Fruit fly (Drosophila melanogaster) whole organism, embryonic: ENCODE data around the gene CG42828.
A peak's percentile ranks its signal among the peaks of the same experiment; 100 is the strongest.

Experiments
- Asciz ChIP-seq: fragments of 200-800 bp; sonication (Bioruptor generic); optimal IDR thresholded peaks from 2 replicates; lab custom pipeline; 2017; ENCODE audit warnings: missing biosample characterization, mild to moderate bottlenecking, missing genetic modification characterization, missing genetic modification reagents
- BEAF-32 ChIP-seq: fragments of 200-800 bp; sonication (Bioruptor generic); optimal IDR thresholded peaks from 3 replicates; lab custom pipeline; 2017; ENCODE audit warnings: missing biosample characterization, missing genetic modification characterization, mild to moderate bottlenecking, moderate library complexity, missing genetic modification reagents
- Bteb2 ChIP-seq: fragments of 200-800 bp; sonication (Bioruptor generic); optimal IDR thresholded peaks from 2 replicates; lab custom pipeline; 2016; ENCODE audit warnings: missing biosample characterization, missing genetic modification characterization
- CG10366 ChIP-seq: fragments of 200-800 bp; sonication (Bioruptor generic); IDR thresholded peaks from 2 replicates; pipeline ENCODE4 v1.3.6; 2022; ENCODE audit warnings: missing biosample characterization, missing genetic modification characterization
- CG10979 ChIP-seq: fragments of 200-800 bp; sonication (Bioruptor generic); optimal IDR thresholded peaks from 2 replicates; lab custom pipeline; 2018; ENCODE audit warnings: missing biosample characterization, mild to moderate bottlenecking, missing genetic modification characterization, moderate library complexity
- CG11723 ChIP-seq: fragments of 200-800 bp; sonication (Bioruptor generic); optimal IDR thresholded peaks from 2 replicates; lab custom pipeline; 2017; ENCODE audit warnings: missing biosample characterization, mild to moderate bottlenecking, missing genetic modification characterization
- CG13424 ChIP-seq: fragments of 200-800 bp; sonication (Bioruptor generic); optimal IDR thresholded peaks from 2 replicates; lab custom pipeline; 2019; ENCODE audit warnings: missing biosample characterization, mild to moderate bottlenecking, missing genetic modification characterization, moderate library complexity
- CG15269 ChIP-seq: fragments of 200-800 bp; sonication (Bioruptor generic); optimal IDR thresholded peaks from 2 replicates; lab custom pipeline; 2018; ENCODE audit warnings: missing biosample characterization, mild to moderate bottlenecking, missing genetic modification characterization, moderate library complexity
- CG15696 ChIP-seq: fragments of 200-800 bp; sonication (Bioruptor generic); optimal IDR thresholded peaks from 2 replicates; lab custom pipeline; 2019; ENCODE audit warnings: missing biosample characterization, mild to moderate bottlenecking, missing genetic modification characterization, moderate library complexity
- CG17328 ChIP-seq: fragments of 200-800 bp; sonication (Bioruptor generic); IDR thresholded peaks from 2 replicates; pipeline ENCODE4 v1.3.6; 2022; ENCODE audit warnings: missing biosample characterization, missing genetic modification characterization
- CG17361 ChIP-seq: fragments of 200-800 bp; sonication (Bioruptor generic); IDR thresholded peaks from 3 replicates; pipeline ENCODE4 v1.3.6; 2022; ENCODE audit warnings: missing biosample characterization, missing genetic modification characterization
- CG17385 ChIP-seq: fragments of 200-800 bp; sonication (Bioruptor generic); optimal IDR thresholded peaks from 3 replicates; lab custom pipeline; 2018; ENCODE audit warnings: missing biosample characterization, mild to moderate bottlenecking, missing genetic modification characterization
- CG2889 ChIP-seq: fragments of 200-800 bp; sonication (Bioruptor generic); IDR thresholded peaks from 3 replicates; pipeline ENCODE4 v1.3.6; 2022; ENCODE audit warnings: missing biosample characterization, missing genetic modification characterization
- CG30431 ChIP-seq: fragments of 200-800 bp; sonication (Bioruptor generic); optimal IDR thresholded peaks from 2 replicates; lab custom pipeline; 2017; ENCODE audit warnings: missing biosample characterization, missing genetic modification characterization
- CG3995 ChIP-seq: fragments of 200-800 bp; sonication (Bioruptor generic); optimal IDR thresholded peaks from 3 replicates; lab custom pipeline; 2016; ENCODE audit warnings: missing biosample characterization, missing genetic modification characterization
- CG4282 ChIP-seq: fragments of 200-800 bp; sonication (Bioruptor generic); optimal IDR thresholded peaks from 2 replicates; lab custom pipeline; 2016; ENCODE audit warnings: missing biosample characterization, missing genetic modification characterization
- CG4730 ChIP-seq: fragments of 200-800 bp; sonication (Bioruptor generic); IDR thresholded peaks from 2 replicates; pipeline ENCODE4 v1.3.6; 2022; ENCODE audit warnings: missing biosample characterization, missing genetic modification characterization
- CG8388 ChIP-seq: fragments of 200-800 bp; sonication (Bioruptor generic); optimal IDR thresholded peaks from 2 replicates; lab custom pipeline; 2019; ENCODE audit warnings: missing biosample characterization, mild to moderate bottlenecking, missing genetic modification characterization, moderate library complexity
- CG8765 ChIP-seq: fragments of 200-800 bp; sonication (Bioruptor generic); IDR thresholded peaks from 2 replicates; pipeline ENCODE4 v1.3.6; 2022; ENCODE audit warnings: missing biosample characterization, missing genetic modification characterization
- CTCF ChIP-seq: fragments of 200-800 bp; sonication (Bioruptor generic); optimal IDR thresholded peaks from 2 replicates; lab custom pipeline; 2017; ENCODE audit warnings: missing biosample characterization, mild to moderate bottlenecking, missing genetic modification characterization, moderate library complexity
- CoRest ChIP-seq: fragments of 200-800 bp; sonication (Bioruptor generic); optimal IDR thresholded peaks from 3 replicates; lab custom pipeline; 2018; ENCODE audit warnings: missing biosample characterization, mild to moderate bottlenecking, missing genetic modification characterization, moderate library complexity
- Dbx ChIP-seq: fragments of 200-800 bp; sonication (Bioruptor generic); IDR thresholded peaks from 3 replicates; pipeline ENCODE4 v1.3.6; 2022; ENCODE audit warnings: missing biosample characterization, missing genetic modification characterization
- Deaf1 ChIP-seq: fragments of 200-800 bp; optimal IDR thresholded peaks from 3 replicates; lab custom pipeline; 2019; ENCODE audit warnings: missing biosample characterization, mild to moderate bottlenecking, missing genetic modification characterization, moderate library complexity
- Dp ChIP-seq: fragments of 200-800 bp; sonication (Bioruptor generic); optimal IDR thresholded peaks from 2 replicates; lab custom pipeline; 2018; ENCODE audit warnings: missing biosample characterization, mild to moderate bottlenecking, missing genetic modification characterization, moderate library complexity
- Drgx ChIP-seq: fragments of 200-800 bp; sonication (Bioruptor generic); IDR thresholded peaks from 2 replicates; pipeline ENCODE4 v1.3.6; 2022; ENCODE audit warnings: missing biosample characterization, missing genetic modification characterization
- Fer3 ChIP-seq: fragments of 200-800 bp; sonication (Bioruptor generic); optimal IDR thresholded peaks from 2 replicates; lab custom pipeline; 2018; ENCODE audit warnings: missing biosample characterization, mild to moderate bottlenecking, missing genetic modification characterization, moderate library complexity
- Kr ChIP-seq: fragments of 200-800 bp; sonication (Bioruptor generic); optimal IDR thresholded peaks from 2 replicates; lab custom pipeline; 2017; ENCODE audit warnings: missing biosample characterization, mild to moderate bottlenecking, missing genetic modification characterization
- ci ChIP-seq: fragments of 200-800 bp; sonication (Bioruptor generic); IDR thresholded peaks from 3 replicates; pipeline ENCODE4 v1.3.6; 2022; ENCODE audit warnings: missing biosample characterization, missing genetic modification characterization
- dmrt99B ChIP-seq: fragments of 200-800 bp; sonication (Bioruptor generic); optimal IDR thresholded peaks from 2 replicates; lab custom pipeline; 2018; ENCODE audit warnings: missing biosample characterization, mild to moderate bottlenecking, missing genetic modification characterization, moderate library complexity
- gsb-n ChIP-seq: fragments of 200-800 bp; sonication (Bioruptor generic); optimal IDR thresholded peaks from 3 replicates; lab custom pipeline; 2018; ENCODE audit warnings: missing biosample characterization, mild to moderate bottlenecking, missing genetic modification characterization
- jumu ChIP-seq: fragments of 200-800 bp; sonication (Bioruptor generic); optimal IDR thresholded peaks from 3 replicates; lab custom pipeline; 2016; ENCODE audit warnings: missing biosample characterization, missing genetic modification characterization
- kay ChIP-seq: fragments of 200-800 bp; sonication (Bioruptor generic); optimal IDR thresholded peaks from 2 replicates; lab custom pipeline; 2016; ENCODE audit warnings: missing biosample characterization, missing genetic modification characterization
- ken ChIP-seq: fragments of 200-800 bp; sonication (Bioruptor generic); IDR thresholded peaks from 3 replicates; pipeline ENCODE4 v1.3.6; 2022; ENCODE audit warnings: missing biosample characterization, missing genetic modification characterization
- oc ChIP-seq: fragments of 200-800 bp; sonication (Bioruptor generic); optimal IDR thresholded peaks from 2 replicates; lab custom pipeline; 2018; ENCODE audit warnings: missing biosample characterization, mild to moderate bottlenecking, missing genetic modification characterization, moderate library complexity
- pan ChIP-seq, 4 experiments: fragments of >200 bp in 3 of 4; fragments of 200-800 bp in 1 of 4; sonication (Bioruptor generic) in 1 of 4; optimal IDR thresholded peaks in 3 of 4; IDR thresholded peaks in 1 of 4; 2 replicates each; pipeline versions ENCODE4 v1.3.6 to Lab custom; 2017 to 2022; ENCODE audit warnings: missing biosample characterization in 2 of 4, missing genetic modification characterization in 2 of 4, mixed read lengths in 1 of 4
- psq ChIP-seq: fragments of 200-800 bp; sonication (Bioruptor generic); optimal IDR thresholded peaks from 2 replicates; lab custom pipeline; 2017; ENCODE audit warnings: missing biosample characterization, missing genetic modification characterization
- ranshi ChIP-seq: fragments of 200-800 bp; sonication (Bioruptor generic); IDR thresholded peaks from 2 replicates; pipeline ENCODE4 v1.3.6; 2022; ENCODE audit warnings: missing biosample characterization, missing genetic modification characterization
- sc ChIP-seq, 3 experiments: fragments of >200 bp in 2 of 3; fragments of 200-800 bp in 1 of 3; sonication (Bioruptor generic) in 1 of 3; optimal IDR thresholded peaks; 2 replicates in 2 of 3; 3 replicates in 1 of 3; lab custom pipeline; 2017; ENCODE audit warnings: mild to moderate bottlenecking in 1 of 3, missing biosample characterization in 1 of 3, missing genetic modification characterization in 1 of 3, missing genetic modification reagents in 1 of 3
- sna ChIP-seq: fragments of 200-800 bp; sonication (Bioruptor generic); IDR thresholded peaks from 2 replicates; pipeline ENCODE4 v1.3.6; 2022; ENCODE audit warnings: missing biosample characterization, missing genetic modification characterization; ENCODE audit not compliant: partially characterized antibody
- so ChIP-seq: fragments of 200-800 bp; sonication (Bioruptor generic); IDR thresholded peaks from 3 replicates; pipeline ENCODE4 v1.3.6; 2022; ENCODE audit warnings: missing biosample characterization, missing genetic modification characterization
- sqz ChIP-seq: fragments of 200-800 bp; sonication (Bioruptor generic); optimal IDR thresholded peaks from 3 replicates; lab custom pipeline; 2018; ENCODE audit warnings: missing biosample characterization, mild to moderate bottlenecking, missing genetic modification characterization
- sug ChIP-seq: fragments of 200-800 bp; optimal IDR thresholded peaks from 2 replicates; lab custom pipeline; 2019; ENCODE audit warnings: missing biosample characterization, mild to moderate bottlenecking, missing genetic modification characterization, moderate library complexity

Gene CG42828

dm6 chr3R:23396548-23397294 lies 23.2 kb downstream of the CG42828 start (continued):
- TF ChIP-seq CG4730 = no peak
- no peak for TF ChIP-seq kay
- peak; percentile 47 for TF ChIP-seq CG13424 (tag; lab: Kevin White, UChicago)
- TF ChIP-seq sc (optimal IDR thresholded peaks at IDR 0.05; lab: Kevin White, UChicago) = no peak
- peak; percentile 8 for TF ChIP-seq sc (GFP tag; optimal IDR thresholded peaks at IDR 0.05; lab: Kevin White, UChicago)
- TF ChIP-seq oc (tag; lab: Kevin White, UChicago) = peak; percentile 94
- peak; percentile 83 for TF ChIP-seq CTCF (GFP tag; lab: Kevin White, UChicago)
- 0 out of 2 replicates have a peak, but pooled peaks have one; percentile 60 for TF ChIP-seq CG17328 (GFP tag; lab: Robert Waterston, UW)
- TF ChIP-seq CG10366 (GFP tag; lab: Robert Waterston, UW) = peak; percentile 73
- TF ChIP-seq CoRest = peak; percentile 41
- TF ChIP-seq CG2889 (GFP tag; lab: Robert Waterston, UW) = no peak
- TF ChIP-seq Deaf1 (tag; lab: Kevin White, UChicago) = no peak
- TF ChIP-seq Kr (GFP tag; lab: Kevin White, UChicago) = no peak
- peak; percentile 45; the same call in 1 of the 3 replicates for TF ChIP-seq so (GFP tag; lab: Robert Waterston, UW)
- no peak for TF ChIP-seq BEAF-32
- peak; percentile 20; the same call in 1 of the 3 replicates for TF ChIP-seq ken
- TF ChIP-seq CG10979 (tag; lab: Kevin White, UChicago) = no peak
- TF ChIP-seq CG11723 (GFP tag; lab: Kevin White, UChicago) = no peak
- no peak for TF ChIP-seq Dbx (GFP tag; lab: Robert Waterston, UW)
- no peak for TF ChIP-seq sqz (GFP tag; lab: Kevin White, UChicago)
- no peak for TF ChIP-seq CG4282 (GFP tag; lab: Kevin White, UChicago)
- peak; percentile 11 for TF ChIP-seq Asciz (GFP tag; lab: Kevin White, UChicago)
- no peak for TF ChIP-seq jumu (GFP tag; lab: Kevin White, UChicago)
- TF ChIP-seq CG15269 = peak; percentile 40
- no peak for TF ChIP-seq CG30431 (GFP tag; lab: Kevin White, UChicago)
- no peak for TF ChIP-seq sna (GFP tag; lab: Robert Waterston, UW)
- peak; percentile 33 for TF ChIP-seq CG8388
- no peak for TF ChIP-seq CG8765 (GFP tag; lab: Robert Waterston, UW)
- TF ChIP-seq Dp = no peak
- no peak for TF ChIP-seq CG17361 (GFP tag; lab: Robert Waterston, UW)
- TF ChIP-seq CG15696 (tag; lab: Kevin White, UChicago) = no peak
- no peak for TF ChIP-seq sug (tag; lab: Kevin White, UChicago)
- TF ChIP-seq dmrt99B (tag; lab: Kevin White, UChicago) = peak; percentile 47
- no peak for TF ChIP-seq Bteb2 (GFP tag; lab: Kevin White, UChicago)
- peak; percentile 31 for TF ChIP-seq gsb-n
- no peak for TF ChIP-seq CG3995 (GFP tag; lab: Kevin White, UChicago)
- TF ChIP-seq Fer3 (tag; lab: Kevin White, UChicago) = no peak
- peak; percentile 32; the same call in 1 of the 2 replicates for TF ChIP-seq ranshi
- peak; percentile 75 for TF ChIP-seq ci
- TF ChIP-seq CG17385 (GFP tag; lab: Kevin White, UChicago) = peak; percentile 34

dm6 chr3R:23398979-23399378 lies 25.5 kb downstream of the CG42828 start:
- TF ChIP-seq pan (optimal IDR thresholded peaks at IDR 0.05; lab: Kevin White, UChicago) (no peak), pan (GFP tag; optimal IDR thresholded peaks at IDR 0.05 in 1 of 2, IDR thresholded peaks at IDR 0.05 in 1 of 2) (peak in 1 of 2 experiments; percentile 9), Drgx (GFP tag; lab: Robert Waterston, UW) (peak; percentile 63), psq (GFP tag; lab: Kevin White, UChicago) (no peak)
- TF ChIP-seq, all 482 proteins: peak for 2
